Comparison of ENCODE assay signal across 1 worm cellular context in genomic region chrV:858841-859456, ce11.
TF ChIP-seq lines count a peak whose summit lies in the region.

No protein-coding gene starts in this region.

TF ChIP-seq in whole organism, L4 larva, 104 proteins besides CTCF, POLR2A, EP300 and RAD21 (continued from another document):
- TF ChIP-seq ceh-82 (tag; optimal IDR thresholded peaks at IDR 0.05; lab: Kevin White, UChicago) = no peak
- peak; percentile 48; the same call in 1 of the 2 replicates for TF ChIP-seq ZK337.2 (GFP tag; IDR thresholded peaks at IDR 0.05; lab: Robert Waterston, UW)
- TF ChIP-seq madf-5 (GFP tag; IDR thresholded peaks at IDR 0.05; lab: Robert Waterston, UW) = no peak; a peak in 1 of 4 replicates
- TF ChIP-seq lin-38 (GFP tag; IDR thresholded peaks at IDR 0.05; lab: Robert Waterston, UW) = peak; percentile 74
- 0 out of 2 replicates have a peak, but pooled peaks have one; percentile 8 for TF ChIP-seq arid-1 (GFP tag; conservative IDR thresholded peaks at IDR 0.05; lab: Robert Waterston, UW)
- TF ChIP-seq nhr-111 (GFP tag; optimal IDR thresholded peaks at IDR 0.05; lab: Kevin White, UChicago) = no peak
- TF ChIP-seq jun-1 (tag; optimal IDR thresholded peaks at IDR 0.05; lab: Kevin White, UChicago) = no peak
- TF ChIP-seq pha-4 (GFP tag; IDR thresholded peaks at IDR 0.05; lab: Robert Waterston, UW) = 0 out of 2 replicates have a peak, but pooled peaks have one; percentile 57
- TF ChIP-seq pha-4 (tag; optimal IDR thresholded peaks at IDR 0.05; lab: Kevin White, UChicago) = no peak
- TF ChIP-seq pqm-1 (tag; optimal IDR thresholded peaks at IDR 0.05; lab: Kevin White, UChicago) = no peak
- TF ChIP-seq sdz-12 (GFP tag; optimal IDR thresholded peaks at IDR 0.05; lab: Kevin White, UChicago) = no peak
- no peak for TF ChIP-seq mdl-1 (tag; optimal IDR thresholded peaks at IDR 0.05; lab: Kevin White, UChicago)
- TF ChIP-seq dmd-6 (GFP tag; IDR thresholded peaks at IDR 0.05; lab: Robert Waterston, UW) = peak; percentile 24; the same call in 1 of the 2 replicates
- 0 out of 2 replicates have a peak, but pooled peaks have one; percentile 19 for TF ChIP-seq saeg-2 (GFP tag; IDR thresholded peaks at IDR 0.05; lab: Robert Waterston, UW)
- TF ChIP-seq spr-1 (tag; optimal IDR thresholded peaks at IDR 0.05; lab: Kevin White, UChicago) = no peak
- TF ChIP-seq dve-1 (tag; optimal IDR thresholded peaks at IDR 0.05; lab: Kevin White, UChicago; ENCODE audit: insufficient read depth) = no peak
- TF ChIP-seq lir-3 (tag; optimal IDR thresholded peaks at IDR 0.05; lab: Kevin White, UChicago) = no peak
- no peak for TF ChIP-seq hlh-11 (tag; optimal IDR thresholded peaks at IDR 0.05; lab: Kevin White, UChicago)
- no peak for TF ChIP-seq gei-8 (GFP tag; optimal IDR thresholded peaks at IDR 0.05; lab: Kevin White, UChicago)
- peak; percentile 58 for TF ChIP-seq mdt-29 (GFP tag; IDR thresholded peaks at IDR 0.05; lab: Robert Waterston, UW)
- no peak for TF ChIP-seq nhr-42 (GFP tag; IDR thresholded peaks at IDR 0.05; lab: Robert Waterston, UW)
- no peak for TF ChIP-seq R02D3.7 (tag; optimal IDR thresholded peaks at IDR 0.05; lab: Kevin White, UChicago)
- TF ChIP-seq lin-29 (GFP tag; IDR thresholded peaks at IDR 0.05; lab: Robert Waterston, UW) = no peak
- TF ChIP-seq hlh-30 (tag; optimal IDR thresholded peaks at IDR 0.05; lab: Kevin White, UChicago; ENCODE audit: insufficient read depth) = no peak
- no peak for TF ChIP-seq dmd-9 (GFP tag; IDR thresholded peaks at IDR 0.05; lab: Robert Waterston, UW)
- no peak for TF ChIP-seq mes-2 (tag; optimal IDR thresholded peaks at IDR 0.05; lab: Kevin White, UChicago; ENCODE audit: poor library complexity, severe bottlenecking)
- no peak for TF ChIP-seq unc-62 (GFP tag; optimal IDR thresholded peaks at IDR 0.05 in 1 of 2; lab: Kevin White, UChicago)
- no peak for TF ChIP-seq unc-62 (tag; optimal IDR thresholded peaks at IDR 0.05; lab: Kevin White, UChicago)
- no peak for TF ChIP-seq hmg-1.1 (GFP tag; IDR thresholded peaks at IDR 0.05; lab: Robert Waterston, UW)
- peak; percentile 48; the same call in 1 of the 2 replicates for TF ChIP-seq vab-7 (GFP tag; IDR thresholded peaks at IDR 0.05; lab: Robert Waterston, UW)
- TF ChIP-seq Y75B8A.6 (GFP tag; IDR thresholded peaks at IDR 0.05; lab: Robert Waterston, UW) = 0 out of 2 replicates have a peak, but pooled peaks have one; percentile 12
- no peak for TF ChIP-seq ama-1 (optimal IDR thresholded peaks at IDR 0.05; lab: Kevin White, UChicago)
- no peak for TF ChIP-seq zfp-3 (GFP tag; conservative IDR thresholded peaks at IDR 0.05; lab: Robert Waterston, UW)
- TF ChIP-seq F37D6.2 (tag; optimal IDR thresholded peaks at IDR 0.05; lab: Kevin White, UChicago) = no peak
- TF ChIP-seq mep-1 (tag; optimal IDR thresholded peaks at IDR 0.05; lab: Kevin White, UChicago) = no peak
- no peak for TF ChIP-seq nhr-102 (tag; optimal IDR thresholded peaks at IDR 0.05; lab: Kevin White, UChicago)
- TF ChIP-seq lim-7 (GFP tag; IDR thresholded peaks at IDR 0.05; lab: Robert Waterston, UW) = peak; percentile 40; the same call in 1 of the 2 replicates
- TF ChIP-seq nhr-77 (tag; optimal IDR thresholded peaks at IDR 0.05; lab: Kevin White, UChicago) = no peak
- no peak for TF ChIP-seq nhr-10 (tag; optimal IDR thresholded peaks at IDR 0.05; lab: Kevin White, UChicago)
- TF ChIP-seq skn-1 (tag; optimal IDR thresholded peaks at IDR 0.05; lab: Kevin White, UChicago) = no peak
- TF ChIP-seq tra-1 (GFP tag; IDR thresholded peaks at IDR 0.05; lab: Robert Waterston, UW) = peak; percentile 40; the same call in 1 of the 2 replicates
- peak; percentile 73 for TF ChIP-seq F26F4.8 (GFP tag; conservative IDR thresholded peaks at IDR 0.05; lab: Robert Waterston, UW)
- TF ChIP-seq set-16 (GFP tag; IDR thresholded peaks at IDR 0.05; lab: Robert Waterston, UW) = no peak
- TF ChIP-seq zip-2 (tag; optimal IDR thresholded peaks at IDR 0.05; lab: Kevin White, UChicago) = no peak
- TF ChIP-seq ceh-20 (GFP tag; IDR thresholded peaks at IDR 0.05; lab: Robert Waterston, UW) = no peak
- no peak for TF ChIP-seq spr-3 (GFP tag; optimal IDR thresholded peaks at IDR 0.05; lab: Kevin White, UChicago)
- TF ChIP-seq nhr-11 (tag; optimal IDR thresholded peaks at IDR 0.05; lab: Kevin White, UChicago) = no peak
- TF ChIP-seq T26A8.4 (GFP tag; IDR thresholded peaks at IDR 0.05; lab: Robert Waterston, UW) = no peak
- no peak for TF ChIP-seq dpl-1 (GFP tag; optimal IDR thresholded peaks at IDR 0.05; lab: Kevin White, UChicago)
- no peak for TF ChIP-seq Y5F2A.4 (GFP tag; optimal IDR thresholded peaks at IDR 0.05; lab: Kevin White, UChicago)
- 0 out of 2 replicates have a peak, but pooled peaks have one; percentile 25 for TF ChIP-seq F44E2.7 (GFP tag; IDR thresholded peaks at IDR 0.05; lab: Robert Waterston, UW)
- TF ChIP-seq ceh-44 (GFP tag; IDR thresholded peaks at IDR 0.05; lab: Robert Waterston, UW) = 0 out of 2 replicates have a peak, but pooled peaks have one; percentile 25
- TF ChIP-seq snpc-1.2 (GFP tag; IDR thresholded peaks at IDR 0.05; lab: Robert Waterston, UW) = peak; percentile 74
- peak; percentile 44; the same call in 1 of the 2 replicates for TF ChIP-seq lin-1 (GFP tag; IDR thresholded peaks at IDR 0.05; lab: Robert Waterston, UW)
- no peak for TF ChIP-seq ces-1 (GFP tag; optimal IDR thresholded peaks at IDR 0.05; lab: Kevin White, UChicago)
- no peak for TF ChIP-seq unc-130 (GFP tag; optimal IDR thresholded peaks at IDR 0.05; lab: Kevin White, UChicago)
- no peak for TF ChIP-seq duxl-1 (tag; optimal IDR thresholded peaks at IDR 0.05; lab: Kevin White, UChicago; ENCODE audit: poor library complexity)
- no peak for TF ChIP-seq cey-2 (tag; optimal IDR thresholded peaks at IDR 0.05; lab: Kevin White, UChicago; ENCODE audit: borderline replicate concordance, insufficient read depth)
- no peak for TF ChIP-seq madf-9 (GFP tag; conservative IDR thresholded peaks at IDR 0.05; lab: Robert Waterston, UW)
- TF ChIP-seq daf-16 (GFP tag; optimal IDR thresholded peaks at IDR 0.05; lab: Kevin White, UChicago) = no peak
- TF ChIP-seq daf-16 (tag; optimal IDR thresholded peaks at IDR 0.05; lab: Kevin White, UChicago) = no peak
- no peak for TF ChIP-seq zfp-2 (tag; optimal IDR thresholded peaks at IDR 0.05; lab: Kevin White, UChicago)
- TF ChIP-seq ceh-28 (tag; optimal IDR thresholded peaks at IDR 0.05; lab: Kevin White, UChicago) = no peak
